Fruit fly (Drosophila melanogaster) Kc167 (cell line): Measurements from ENCODE around the gene CG3104.

Source experiments
- Myc ChIP-seq: fragments of >200 bp; optimal IDR thresholded peaks from 2 replicates; lab custom pipeline; 2017; ENCODE audit warnings: missing external identifiers
- Sin3A ChIP-seq: fragments of >200 bp; optimal IDR thresholded peaks from 2 replicates; lab custom pipeline; 2018; ENCODE audit warnings: missing external identifiers
- h ChIP-seq: fragments of >200 bp; optimal IDR thresholded peaks from 3 replicates; lab custom pipeline; 2018; ENCODE audit warnings: missing external identifiers
- insv ChIP-seq: fragments of >200 bp; optimal IDR thresholded peaks from 3 replicates; lab custom pipeline; 2018; ENCODE audit warnings: missing external identifiers
- psq ChIP-seq: fragments of >200 bp; optimal IDR thresholded peaks from 2 replicates; lab custom pipeline; 2017; ENCODE audit warnings: missing external identifiers
- ttk ChIP-seq: sonication (Bioruptor generic); optimal IDR thresholded peaks from 2 replicates; lab custom pipeline; 2017; ENCODE audit warnings: missing external identifiers

The CG3104 gene

dm6 chr2L:2837742-2838461 lies 17.7 kb downstream of the CG3104 start, which contains the start of the genes CG3119 and Cpr23B:
Gene CG3119 (minus strand): TSS chr2L:2837833.
Gene Cpr23B (plus strand): TSS chr2L:2838411.
- TF ChIP-seq insv (lab: Kevin White, UChicago) (no peak), ttk (lab: Kevin White, UChicago) (no peak), h (lab: Kevin White, UChicago) (no peak), Sin3A (no peak), Myc (no peak), psq (lab: Kevin White, UChicago) (no peak)

- no peak for TF ChIP-seq psq (lab: Kevin White, UChicago)
Measured at dm6 chr2L:2830341-2830800, 25.2 kb downstream of the CG3104 start.

dm6 chr2L:2829637-2830340 lies 25.8 kb downstream of the CG3104 start, which contains the start of gene Duox:
Gene Duox (minus strand): TSS chr2L:2830248.
- no peak for TF ChIP-seq insv (lab: Kevin White, UChicago)
- TF ChIP-seq psq (lab: Kevin White, UChicago) = no peak
- TF ChIP-seq h (lab: Kevin White, UChicago) = no peak
- no peak for TF ChIP-seq Myc
- no peak for TF ChIP-seq Sin3A
- TF ChIP-seq ttk (lab: Kevin White, UChicago) = no peak

dm6 chr2L:2825406-2825805 lies 30.2 kb downstream of the CG3104 start, which contains the start of gene CG3123:
Gene CG3123 (minus strand): TSS chr2L:2825506.
- TF ChIP-seq psq (lab: Kevin White, UChicago) = no peak
- TF ChIP-seq Myc = no peak
- TF ChIP-seq Sin3A = no peak
- TF ChIP-seq h (lab: Kevin White, UChicago) = no peak
- TF ChIP-seq ttk (lab: Kevin White, UChicago) = no peak
- TF ChIP-seq insv (lab: Kevin White, UChicago) = no peak

dm6 chr2L:2815673-2816072 lies 39.9 kb downstream of the CG3104 start, which contains the start of gene G6P:
Gene G6P (minus strand): TSS chr2L:2815760.
- TF ChIP-seq Myc (no peak), psq (lab: Kevin White, UChicago) (no peak), h (lab: Kevin White, UChicago) (no peak)

- TF ChIP-seq psq (lab: Kevin White, UChicago) (no peak), Sin3A (no peak), insv (lab: Kevin White, UChicago) (no peak), h (lab: Kevin White, UChicago) (no peak), ttk (lab: Kevin White, UChicago) (no peak), Myc (no peak)
Measured at dm6 chr2L:2812137-2812536, 43.4 kb downstream of the CG3104 start, which contains the start of gene CG2964. Gene CG2964 (plus strand): TSS chr2L:2812437.

dm6 chr2L:2810831-2811230 lies 44.7 kb downstream of the CG3104 start:
- TF ChIP-seq psq (lab: Kevin White, UChicago) (no peak), Myc (no peak), Sin3A (no peak), insv (lab: Kevin White, UChicago) (no peak), ttk (lab: Kevin White, UChicago) (no peak), h (lab: Kevin White, UChicago) (no peak)

- TF ChIP-seq Myc = no peak
- TF ChIP-seq insv (lab: Kevin White, UChicago) = no peak
- TF ChIP-seq h (lab: Kevin White, UChicago) = no peak
- TF ChIP-seq psq (lab: Kevin White, UChicago) = no peak
- TF ChIP-seq ttk (lab: Kevin White, UChicago) = no peak
- no peak for TF ChIP-seq Sin3A
Measured at dm6 chr2L:2808038-2808699, 47.4 kb downstream of the CG3104 start.

- TF ChIP-seq h (lab: Kevin White, UChicago) (no peak), ttk (lab: Kevin White, UChicago) (no peak), Myc (no peak), insv (lab: Kevin White, UChicago) (no peak), Sin3A (no peak), psq (lab: Kevin White, UChicago) (no peak)
Measured at dm6 chr2L:2807597-2807996, 48.0 kb downstream of the CG3104 start.

dm6 chr2L:2806190-2806763 lies 49.3 kb downstream of the CG3104 start:
- TF ChIP-seq insv (lab: Kevin White, UChicago) (no peak), ttk (lab: Kevin White, UChicago) (no peak), psq (lab: Kevin White, UChicago) (no peak), Myc (no peak), h (lab: Kevin White, UChicago) (no peak), Sin3A (no peak)

dm6 chr2L:2804634-2805311 lies 50.8 kb downstream of the CG3104 start, which contains the start of gene daw:
Gene daw (plus strand): TSS chr2L:2805261.
- TF ChIP-seq psq (lab: Kevin White, UChicago) (no peak), Myc (no peak), insv (lab: Kevin White, UChicago) (no peak), ttk (lab: Kevin White, UChicago) (no peak), Sin3A (no peak), h (lab: Kevin White, UChicago) (no peak)
